Worm (Caenorhabditis elegans): ENCODE results near the gene sri-72.

The sri-72 gene

DNA sequence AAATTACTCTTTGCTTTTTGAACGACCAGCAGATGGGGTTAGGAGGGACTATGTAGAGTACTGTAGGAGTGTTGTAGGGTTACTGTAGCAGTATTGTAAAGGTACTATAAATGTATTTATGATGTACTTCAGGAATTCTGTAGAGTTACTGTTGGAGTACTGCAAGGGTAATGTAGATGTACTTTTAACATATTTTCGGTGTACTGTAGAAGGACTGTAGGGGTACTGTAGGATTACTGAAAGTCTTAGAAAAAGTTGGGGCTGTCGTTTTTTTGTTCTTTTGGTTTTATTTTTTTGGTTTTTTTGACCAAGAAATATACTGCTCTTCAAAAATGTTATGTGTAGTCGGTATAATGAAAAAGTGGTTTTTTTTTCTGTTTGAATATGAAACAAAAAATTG lies 30.6 kb upstream of the sri-72 start:
- TF ChIP-seq sox-2 (GFP tag; IDR thresholded peaks at IDR 0.05) (no peak), ztf-16 (tag; optimal IDR thresholded peaks at IDR 0.05) (no peak), ceh-30 (tag; optimal IDR thresholded peaks at IDR 0.05) (no peak), unc-55 (GFP tag; optimal IDR thresholded peaks at IDR 0.05) (no peak), hlh-30 (tag; optimal IDR thresholded peaks at IDR 0.05; ENCODE audit: insufficient read depth) (no peak), fkh-10 (GFP tag; optimal IDR thresholded peaks at IDR 0.05) (no peak), hlh-15 (tag; optimal IDR thresholded peaks at IDR 0.05) (no peak), ceh-6 (GFP tag; optimal IDR thresholded peaks at IDR 0.05) (no peak), zip-5 (tag; optimal IDR thresholded peaks at IDR 0.05) (no peak), ets-4 (tag; optimal IDR thresholded peaks at IDR 0.05) (no peak), fax-1 (tag; optimal IDR thresholded peaks at IDR 0.05) (no peak)

DNA sequence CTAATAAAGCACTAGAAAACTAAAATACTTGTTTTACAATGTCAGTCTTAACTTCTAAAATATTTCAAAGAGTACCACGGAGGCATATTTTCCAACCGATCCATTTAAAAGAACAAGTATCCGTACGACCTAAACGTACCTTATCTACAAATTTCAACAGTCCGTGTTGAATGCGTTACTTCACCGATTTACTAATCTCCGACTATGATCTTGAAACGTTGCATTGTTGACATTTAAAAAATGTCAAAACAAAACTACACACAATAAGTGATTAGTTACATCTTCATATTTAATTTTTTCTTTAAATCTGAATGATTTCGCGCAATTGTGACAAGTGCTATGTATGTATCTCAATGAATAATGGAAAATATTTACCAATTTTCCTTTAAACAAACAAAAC lies 29.8 kb upstream of the sri-72 start:
- TF ChIP-seq sox-4 (tag; optimal IDR thresholded peaks at IDR 0.05) (no peak), fkh-10 (GFP tag; optimal IDR thresholded peaks at IDR 0.05) (no peak), dmd-4 (tag; optimal IDR thresholded peaks at IDR 0.05; ENCODE audit: borderline replicate concordance) (no peak), sox-2 (GFP tag; IDR thresholded peaks at IDR 0.05) (no peak), pros-1 (tag; optimal IDR thresholded peaks at IDR 0.05) (no peak), hlh-6 (tag; optimal IDR thresholded peaks at IDR 0.05) (no peak), ceh-22 (tag; optimal IDR thresholded peaks at IDR 0.05) (no peak), npax-4 (tag; optimal IDR thresholded peaks at IDR 0.05) (no peak)

ce11 chrV:596923-597322 lies 28.9 kb upstream of the sri-72 start:
- TF ChIP-seq hlh-15 (tag; optimal IDR thresholded peaks at IDR 0.05) = no peak
- TF ChIP-seq ceh-2 (tag; optimal IDR thresholded peaks at IDR 0.05) = no peak
- TF ChIP-seq ztf-16 (tag; optimal IDR thresholded peaks at IDR 0.05) = no peak
- TF ChIP-seq C08G9.2 (tag; optimal IDR thresholded peaks at IDR 0.05) = no peak
- no peak for TF ChIP-seq tbx-7 (tag; optimal IDR thresholded peaks at IDR 0.05)
- TF ChIP-seq hlh-6 (tag; optimal IDR thresholded peaks at IDR 0.05) = no peak
- no peak for TF ChIP-seq ceh-24 (tag; optimal IDR thresholded peaks at IDR 0.05)
- no peak for TF ChIP-seq pros-1 (tag; optimal IDR thresholded peaks at IDR 0.05)
- TF ChIP-seq ceh-34 (tag; optimal IDR thresholded peaks at IDR 0.05) = no peak

ce11 chrV:592959-593358 lies 25.0 kb upstream of the sri-72 start, which contains the start of gene ZK488.5:
Gene ZK488.5, plus strand, starts transcription at chrV:593259.
- TF ChIP-seq dmd-4 (tag; optimal IDR thresholded peaks at IDR 0.05; ENCODE audit: borderline replicate concordance) (no peak), ceh-6 (GFP tag; optimal IDR thresholded peaks at IDR 0.05) (no peak), ceh-24 (tag; optimal IDR thresholded peaks at IDR 0.05) (no peak), madf-2 (tag; optimal IDR thresholded peaks at IDR 0.05) (no peak), C38D4.7 (GFP tag; optimal IDR thresholded peaks at IDR 0.05) (no peak), unc-3 (GFP tag; conservative IDR thresholded peaks at IDR 0.05) (no peak), unc-3 (tag; optimal IDR thresholded peaks at IDR 0.05) (no peak), ceh-19 (GFP tag; optimal IDR thresholded peaks at IDR 0.05) (no peak), C08G9.2 (tag; optimal IDR thresholded peaks at IDR 0.05) (no peak), ceh-22 (tag; optimal IDR thresholded peaks at IDR 0.05) (no peak)

DNA sequence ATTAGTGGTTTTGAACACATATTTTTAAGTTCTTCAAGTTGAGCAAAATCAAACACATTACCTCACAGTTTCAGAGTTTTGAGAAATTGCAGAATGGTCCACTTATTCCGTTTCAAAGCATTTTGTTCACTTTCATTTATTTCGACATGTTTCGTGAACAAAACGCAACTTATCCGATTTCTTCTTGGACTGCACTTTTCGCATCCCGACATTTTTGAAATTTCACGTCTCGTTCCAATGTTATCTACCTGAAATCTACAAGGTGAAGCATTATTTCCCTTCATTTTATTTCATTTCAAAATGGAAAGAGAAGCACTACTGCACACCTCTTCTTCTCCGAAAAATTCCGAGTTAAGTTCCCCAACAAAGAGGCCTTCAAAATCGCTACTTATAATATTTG lies 22.2 kb upstream of the sri-72 start, which contains the start of gene ZK488.6:
Gene ZK488.6, plus strand, starts transcription at position 301 of the 400 bp plus-strand sequence.
- no peak for TF ChIP-seq pax-1 (tag; optimal IDR thresholded peaks at IDR 0.05)
- no peak for TF ChIP-seq hlh-30 (tag; optimal IDR thresholded peaks at IDR 0.05; ENCODE audit: insufficient read depth)
- TF ChIP-seq hlh-8 (tag; optimal IDR thresholded peaks at IDR 0.05) = no peak
- TF ChIP-seq dve-1 (tag; optimal IDR thresholded peaks at IDR 0.05) = no peak
- TF ChIP-seq pqm-1 (tag; optimal IDR thresholded peaks at IDR 0.05) = no peak
- no peak for TF ChIP-seq ceh-30 (tag; optimal IDR thresholded peaks at IDR 0.05)
- no peak for TF ChIP-seq ceh-6 (GFP tag; optimal IDR thresholded peaks at IDR 0.05)
- TF ChIP-seq elt-4 (tag; optimal IDR thresholded peaks at IDR 0.05) = no peak
- no peak for TF ChIP-seq che-1 (tag; optimal IDR thresholded peaks at IDR 0.05)
- no peak for TF ChIP-seq nhr-232 (tag; optimal IDR thresholded peaks at IDR 0.05)
- no peak for TF ChIP-seq nhr-11 (tag; optimal IDR thresholded peaks at IDR 0.05)
- TF ChIP-seq syd-9 (tag; optimal IDR thresholded peaks at IDR 0.05) = no peak
- no peak for TF ChIP-seq npax-4 (tag; optimal IDR thresholded peaks at IDR 0.05)
- TF ChIP-seq ref-2 (tag; optimal IDR thresholded peaks at IDR 0.05) = no peak
- no peak for TF ChIP-seq odd-2 (tag; optimal IDR thresholded peaks at IDR 0.05)
- no peak for TF ChIP-seq fkh-10 (GFP tag; optimal IDR thresholded peaks at IDR 0.05)
- no peak for TF ChIP-seq ttx-3 (tag; optimal IDR thresholded peaks at IDR 0.05)
